Worm (Caenorhabditis elegans): ENCODE data around the gene Y49F6B.6.

DNA sequence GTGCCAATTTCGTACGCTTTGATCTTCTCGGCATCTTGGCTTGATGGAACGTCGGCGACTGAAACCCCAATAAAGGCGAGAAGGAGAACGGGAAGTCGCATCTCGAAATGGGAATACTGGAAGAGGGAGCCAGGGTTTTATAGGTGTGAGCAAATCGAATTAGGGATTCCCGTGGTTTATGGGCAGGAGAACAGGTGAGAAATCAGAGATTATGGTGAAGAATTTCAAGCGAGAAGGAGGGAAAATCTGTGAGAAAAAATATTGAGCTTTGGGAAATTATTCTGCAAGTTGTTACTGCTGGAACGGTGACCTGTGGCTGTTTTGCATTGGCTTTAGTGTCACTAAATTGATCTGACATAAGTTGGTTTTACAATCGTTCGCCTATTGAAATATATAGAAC is 1.3 kb upstream of the Y49F6B.6 start, which contains the start of gene Y49F6B.13:
- TF ChIP-seq zfh-2 (GFP tag; conservative IDR thresholded peaks at IDR 0.05) = no peak
- TF ChIP-seq snpc-4 (GFP tag; optimal IDR thresholded peaks at IDR 0.05) = no peak
- no peak for TF ChIP-seq snpc-4 (tag; optimal IDR thresholded peaks at IDR 0.05)
- no peak for TF ChIP-seq mcd-1 (GFP tag; IDR thresholded peaks at IDR 0.05)
- TF ChIP-seq egl-18 (GFP tag; IDR thresholded peaks at IDR 0.05) = no peak
- TF ChIP-seq ceh-79 (tag; optimal IDR thresholded peaks at IDR 0.05) = no peak
- TF ChIP-seq ceh-40 (GFP tag; IDR thresholded peaks at IDR 0.05) = no peak
- TF ChIP-seq unc-62 (GFP tag; optimal IDR thresholded peaks at IDR 0.05) = no peak
- TF ChIP-seq ama-1 (optimal IDR thresholded peaks at IDR 0.05) = no peak
- no peak for TF ChIP-seq ama-1 (GFP tag; optimal IDR thresholded peaks at IDR 0.05)
- TF ChIP-seq cebp-2 (GFP tag; IDR thresholded peaks at IDR 0.05) = no peak
- no peak for TF ChIP-seq ekl-4 (GFP tag; IDR thresholded peaks at IDR 0.05)
- no peak for TF ChIP-seq bed-2 (GFP tag; IDR thresholded peaks at IDR 0.05)

Data from whole organism, young adult.